Worm (Caenorhabditis elegans): ENCODE measurements around the gene asna-1.

- TF ChIP-seq ama-1 (optimal IDR thresholded peaks at IDR 0.05) (no peak), nhr-23 (tag; optimal IDR thresholded peaks at IDR 0.05) (no peak), nhr-237 (tag; optimal IDR thresholded peaks at IDR 0.05) (no peak), tbx-2 (tag; optimal IDR thresholded peaks at IDR 0.05) (no peak), R02D3.7 (tag; optimal IDR thresholded peaks at IDR 0.05) (no peak), eor-1 (tag; optimal IDR thresholded peaks at IDR 0.05) (no peak), nhr-77 (tag; optimal IDR thresholded peaks at IDR 0.05) (no peak), ztf-11 (tag; optimal IDR thresholded peaks at IDR 0.05) (no peak), snpc-4 (tag; optimal IDR thresholded peaks at IDR 0.05) (no peak), daf-12 (tag; optimal IDR thresholded peaks at IDR 0.05) (no peak)
These were observed 8.4 kb downstream of the asna-1 start for ce11 chrIII:8903263-8903662.
